Worm (Caenorhabditis elegans) whole organism, young adult: Measurements from ENCODE around the gene F29A7.8.

Experiments
- B0019.2 ChIP-seq: fragments of 200-800 bp; sonication (Bioruptor generic); conservative IDR thresholded peaks from 2 replicates; pipeline ENCODE4 v1.3.6; 2022; ENCODE audit warnings: missing genetic modification reagents, missing genetic modification characterization, missing compliant biosample characterization
- B0336.3 ChIP-seq: fragments of 200-800 bp; sonication (Bioruptor generic); IDR thresholded peaks from 2 replicates; pipeline ENCODE4 v1.3.6; 2022; ENCODE audit warnings: missing genetic modification characterization, missing compliant biosample characterization
- F10E7.11 ChIP-seq: sonication (generic microtip); optimal IDR thresholded peaks from 2 replicates; lab custom pipeline; 2017; ENCODE audit warnings: mild to moderate bottlenecking, missing genetic modification characterization, moderate library complexity, missing compliant biosample characterization
- F37B4.10 ChIP-seq: fragments of 200-800 bp; sonication (Bioruptor generic); IDR thresholded peaks from 2 replicates; pipeline ENCODE4 v1.3.6; 2022; ENCODE audit warnings: missing genetic modification characterization, missing compliant biosample characterization
- F39B2.1 ChIP-seq: fragments of 200-800 bp; sonication (Bioruptor generic); IDR thresholded peaks from 2 replicates; pipeline ENCODE4 v1.3.6; 2022; ENCODE audit warnings: missing genetic modification reagents, missing genetic modification characterization, missing compliant biosample characterization
- F55B11.4 ChIP-seq: sonication (generic microtip); optimal IDR thresholded peaks from 2 replicates; lab custom pipeline; 2016; ENCODE audit warnings: missing compliant biosample characterization, missing genetic modification characterization, borderline replicate concordance; ENCODE audit not compliant: insufficient read depth
- F57A8.1 ChIP-seq: fragments of 200-800 bp; sonication (Bioruptor generic); optimal IDR thresholded peaks from 2 replicates; lab custom pipeline; 2018; ENCODE audit warnings: mild to moderate bottlenecking, missing genetic modification characterization, moderate library complexity, missing compliant biosample characterization
- Y53F4B.3 ChIP-seq: fragments of 200-800 bp; sonication (Bioruptor generic); IDR thresholded peaks from 2 replicates; pipeline ENCODE4 v1.3.6; 2022; ENCODE audit warnings: missing genetic modification reagents, missing genetic modification characterization, missing compliant biosample characterization
- Y56A3A.18 ChIP-seq: fragments of 200-800 bp; sonication (Bioruptor generic); IDR thresholded peaks from 2 replicates; pipeline ENCODE4 v1.3.6; 2022; ENCODE audit warnings: missing genetic modification reagents, missing genetic modification characterization, missing compliant biosample characterization
- Y95B8A.8 ChIP-seq: fragments of 200-800 bp; sonication (Bioruptor generic); IDR thresholded peaks from 2 replicates; pipeline ENCODE4 v1.3.6; 2022; ENCODE audit warnings: missing genetic modification reagents, missing genetic modification characterization, missing compliant biosample characterization
- ZK185.1 ChIP-seq: sonication (generic microtip); optimal IDR thresholded peaks from 2 replicates; lab custom pipeline; 2016; ENCODE audit warnings: mild to moderate bottlenecking, missing genetic modification characterization, missing compliant biosample characterization; ENCODE audit not compliant: poor library complexity, severe bottlenecking
- ama-1 ChIP-seq, 3 experiments: fragments of 150-350 bp in 1 of 3; sonication (generic microtip) in 2 of 3; optimal IDR thresholded peaks; 2 replicates each; lab custom pipeline; 2014 to 2018; ENCODE audit warnings: missing biosample characterization in 2 of 3, missing genetic modification characterization in 2 of 3, missing genetic modification reagents in 2 of 3
- bed-1 ChIP-seq: fragments of 200-800 bp; sonication (Bioruptor generic); IDR thresholded peaks from 2 replicates; pipeline ENCODE4 v1.3.6; 2022; ENCODE audit warnings: missing genetic modification reagents, missing genetic modification characterization, missing compliant biosample characterization
- ccch-3 ChIP-seq: fragments of 200-800 bp; sonication (Bioruptor generic); optimal IDR thresholded peaks from 2 replicates; lab custom pipeline; 2018; ENCODE audit warnings: mild to moderate bottlenecking, missing genetic modification characterization, missing compliant biosample characterization
- ceh-100 ChIP-seq: fragments of 200-800 bp; sonication (Bioruptor generic); IDR thresholded peaks from 2 replicates; pipeline ENCODE4 v1.3.6; 2022; ENCODE audit warnings: missing genetic modification reagents, missing genetic modification characterization, missing compliant biosample characterization
- ceh-27 ChIP-seq: fragments of 200-800 bp; sonication (Bioruptor generic); optimal IDR thresholded peaks from 2 replicates; lab custom pipeline; 2018; ENCODE audit warnings: mild to moderate bottlenecking, missing genetic modification characterization, moderate library complexity, missing compliant biosample characterization
- ceh-40 ChIP-seq: fragments of 200-800 bp; sonication (Bioruptor generic); IDR thresholded peaks from 2 replicates; pipeline ENCODE4 v1.3.6; 2022; ENCODE audit warnings: missing genetic modification characterization, missing compliant biosample characterization
- ceh-79 ChIP-seq: sonication (generic microtip); optimal IDR thresholded peaks from 2 replicates; lab custom pipeline; 2017; ENCODE audit warnings: mild to moderate bottlenecking, missing genetic modification characterization, missing compliant biosample characterization
- die-1 ChIP-seq: sonication (generic microtip); optimal IDR thresholded peaks from 2 replicates; lab custom pipeline; 2016; ENCODE audit warnings: missing genotype, mild to moderate bottlenecking, missing genetic modification characterization, missing compliant biosample characterization
- dpl-1 ChIP-seq: fragments of 150-350 bp; optimal IDR thresholded peaks from 2 replicates; lab custom pipeline; 2014; ENCODE audit warnings: missing biosample characterization, missing genetic modification reagents, missing genetic modification characterization
- ekl-4 ChIP-seq: fragments of 200-800 bp; sonication (Bioruptor generic); IDR thresholded peaks from 2 replicates; pipeline ENCODE4 v1.3.6; 2022; ENCODE audit warnings: missing genetic modification reagents, missing genetic modification characterization, missing compliant biosample characterization
- hlh-12 ChIP-seq: sonication (generic microtip); optimal IDR thresholded peaks from 2 replicates; lab custom pipeline; 2016; ENCODE audit warnings: missing genetic modification characterization, missing compliant biosample characterization
- hmg-20 ChIP-seq: fragments of 200-800 bp; sonication (Bioruptor generic); IDR thresholded peaks from 2 replicates; pipeline ENCODE4 v1.3.6; 2022; ENCODE audit warnings: missing genetic modification reagents, missing genetic modification characterization, missing compliant biosample characterization
- lag-1 ChIP-seq: fragments of 200-800 bp; sonication (Bioruptor generic); IDR thresholded peaks from 2 replicates; pipeline ENCODE4 v1.3.6; 2022; ENCODE audit warnings: missing genetic modification reagents, missing genetic modification characterization, missing compliant biosample characterization
- let-526 ChIP-seq: fragments of 200-800 bp; sonication (Bioruptor generic); IDR thresholded peaks from 2 replicates; pipeline ENCODE4 v1.3.6; 2022; ENCODE audit warnings: missing genetic modification reagents, missing genetic modification characterization, missing compliant biosample characterization
- lin-26 ChIP-seq: fragments of 200-800 bp; sonication (Bioruptor generic); IDR thresholded peaks from 2 replicates; pipeline ENCODE4 v1.3.6; 2022; ENCODE audit warnings: missing genetic modification reagents, missing genetic modification characterization, missing compliant biosample characterization
- lin-54 ChIP-seq: fragments of 200-800 bp; sonication (Bioruptor generic); optimal IDR thresholded peaks from 2 replicates; lab custom pipeline; 2018; ENCODE audit warnings: mild to moderate bottlenecking, missing genetic modification characterization, missing compliant biosample characterization
- lsl-1 ChIP-seq: fragments of 200-800 bp; sonication (Bioruptor generic); optimal IDR thresholded peaks from 2 replicates; lab custom pipeline; 2018; ENCODE audit warnings: mild to moderate bottlenecking, missing genetic modification characterization, moderate library complexity, missing compliant biosample characterization
- madf-6 ChIP-seq: fragments of 200-800 bp; sonication (Bioruptor generic); IDR thresholded peaks from 2 replicates; pipeline ENCODE4 v1.3.6; 2022; ENCODE audit warnings: missing genetic modification reagents, missing genetic modification characterization, missing compliant biosample characterization
- mcd-1 ChIP-seq: fragments of 200-800 bp; sonication (Bioruptor generic); IDR thresholded peaks from 2 replicates; pipeline ENCODE4 v1.3.6; 2022; ENCODE audit warnings: missing genetic modification reagents, missing genetic modification characterization, missing compliant biosample characterization
- nfyb-1 ChIP-seq: fragments of 200-800 bp; sonication (Bioruptor generic); IDR thresholded peaks from 2 replicates; pipeline ENCODE4 v1.3.6; 2022; ENCODE audit warnings: missing genetic modification reagents, missing genetic modification characterization, missing compliant biosample characterization
- rcor-1 ChIP-seq: fragments of 200-800 bp; sonication (Bioruptor generic); IDR thresholded peaks from 2 replicates; pipeline ENCODE4 v1.3.6; 2022; ENCODE audit warnings: missing genetic modification reagents, missing genetic modification characterization, missing compliant biosample characterization
- rec-8 ChIP-seq, 2 experiments: sonication (generic microtip); optimal IDR thresholded peaks; 2 replicates each; lab custom pipeline; 2016; ENCODE audit warnings: mild to moderate bottlenecking in 2 of 2, missing genetic modification characterization in 2 of 2, missing genetic modification reagents in 2 of 2, missing genotype in 2 of 2, missing biosample characterization in 1 of 2, missing compliant biosample characterization in 1 of 2, moderate library complexity in 1 of 2
- rpc-1 ChIP-seq, 2 experiments: fragments of 150-350 bp in 1 of 2; sonication (generic microtip) in 1 of 2; optimal IDR thresholded peaks; 2 replicates each; lab custom pipeline; 2014 to 2018; ENCODE audit warnings: missing biosample characterization in 1 of 2, missing genetic modification characterization in 1 of 2, missing genetic modification reagents in 1 of 2, missing genotype in 1 of 2
- snpc-1.1 ChIP-seq: sonication (generic microtip); optimal IDR thresholded peaks from 2 replicates; lab custom pipeline; 2017; ENCODE audit warnings: missing genetic modification characterization, mild to moderate bottlenecking, missing compliant biosample characterization, antibody characterized with exemption, moderate library complexity, missing genotype, missing genetic modification reagents; ENCODE audit not compliant: insufficient read depth
- snpc-1.3 ChIP-seq: sonication (generic microtip); optimal IDR thresholded peaks from 2 replicates; lab custom pipeline; 2017; ENCODE audit warnings: missing genetic modification characterization, mild to moderate bottlenecking, missing compliant biosample characterization, antibody characterized with exemption, moderate library complexity, missing genotype, missing genetic modification reagents; ENCODE audit not compliant: insufficient read depth
- snpc-3.4 ChIP-seq: sonication (generic microtip); optimal IDR thresholded peaks from 2 replicates; lab custom pipeline; 2017; ENCODE audit warnings: missing genetic modification characterization, mild to moderate bottlenecking, missing compliant biosample characterization, antibody characterized with exemption, moderate library complexity, missing genotype, missing genetic modification reagents
- snpc-4 ChIP-seq, 5 experiments: fragments of 150-350 bp in 1 of 5; sonication (generic microtip) in 4 of 5; optimal IDR thresholded peaks; 2 replicates each; lab custom pipeline; 2014 to 2018; ENCODE audit warnings: missing genetic modification characterization in 5 of 5, missing biosample characterization in 3 of 5, antibody characterized with exemption in 2 of 5, mild to moderate bottlenecking in 2 of 5, missing compliant biosample characterization in 2 of 5, missing genotype in 2 of 5, moderate library complexity in 2 of 5, missing genetic modification reagents in 1 of 5
- somi-1 ChIP-seq: fragments of 200-800 bp; sonication (Bioruptor generic); optimal IDR thresholded peaks from 2 replicates; lab custom pipeline; 2018; ENCODE audit warnings: mild to moderate bottlenecking, missing genetic modification characterization, missing compliant biosample characterization
- tbp1 ChIP-seq: fragments of 200-800 bp; sonication (Bioruptor generic); optimal IDR thresholded peaks from 2 replicates; lab custom pipeline; 2018; ENCODE audit warnings: mild to moderate bottlenecking, missing genetic modification characterization, missing compliant biosample characterization
- unc-62 ChIP-seq: fragments of 150-350 bp; optimal IDR thresholded peaks from 2 replicates; lab custom pipeline; 2014; ENCODE audit warnings: missing biosample characterization, missing genetic modification reagents, missing genetic modification characterization
- xnd-1 ChIP-seq: sonication (generic microtip); optimal IDR thresholded peaks from 2 replicates; lab custom pipeline; 2016; ENCODE audit warnings: missing genotype, missing genetic modification reagents, missing genetic modification characterization, missing compliant biosample characterization
- ztf-22 ChIP-seq: fragments of 200-800 bp; sonication (Bioruptor generic); optimal IDR thresholded peaks from 2 replicates; lab custom pipeline; 2018; ENCODE audit warnings: mild to moderate bottlenecking, missing genetic modification characterization, moderate library complexity, missing compliant biosample characterization
- ztf-25 ChIP-seq: fragments of 200-800 bp; sonication (Bioruptor generic); IDR thresholded peaks from 2 replicates; pipeline ENCODE4 v1.3.6; 2022; ENCODE audit warnings: missing genetic modification reagents, missing genetic modification characterization, missing compliant biosample characterization
- ztf-3 ChIP-seq: fragments of 200-800 bp; sonication (Bioruptor generic); optimal IDR thresholded peaks from 2 replicates; lab custom pipeline; 2018; ENCODE audit warnings: mild to moderate bottlenecking, missing genetic modification characterization, missing compliant biosample characterization
- ztf-6 ChIP-seq: fragments of 200-800 bp; sonication (Bioruptor generic); IDR thresholded peaks from 2 replicates; pipeline ENCODE4 v1.3.6; 2022; ENCODE audit warnings: missing genetic modification reagents, missing genetic modification characterization, missing compliant biosample characterization

The F29A7.8 gene

ce11 chrII:2735644-2736043 is 22.2 kb downstream of the F29A7.8 start (continued):
- TF ChIP-seq snpc-3.4 (no peak), bed-1 (GFP tag; lab: Robert Waterston, UW) (no peak), F37B4.10 (no peak), snpc-4 (GFP tag; optimal IDR thresholded peaks at IDR 0.05; lab: Kevin White, UChicago) (no peak), snpc-4 (tag; optimal IDR thresholded peaks at IDR 0.05; lab: Kevin White, UChicago) (peak in 2 of 4 experiments; percentile 2 to 20), somi-1 (GFP tag; lab: Kevin White, UChicago) (no peak), mcd-1 (GFP tag; lab: Robert Waterston, UW) (peak; percentile 52; the same call in 1 of the 2 replicates), dpl-1 (GFP tag; lab: Kevin White, UChicago) (no peak), nfyb-1 (peak; percentile 68; the same call in 1 of the 2 replicates), ztf-3 (GFP tag; lab: Kevin White, UChicago) (no peak), ZK185.1 (tag; lab: Kevin White, UChicago) (no peak), die-1 (tag; lab: Kevin White, UChicago) (peak; percentile 48), xnd-1 (tag; lab: Kevin White, UChicago) (no peak), ceh-100 (no peak), F10E7.11 (tag; lab: Kevin White, UChicago) (no peak), lag-1 (GFP tag; lab: Robert Waterston, UW) (no peak), rpc-1 (optimal IDR thresholded peaks at IDR 0.05; lab: Kevin White, UChicago) (peak; percentile 50), rpc-1 (tag; optimal IDR thresholded peaks at IDR 0.05; lab: Kevin White, UChicago) (peak; percentile 75), hlh-12 (tag; lab: Kevin White, UChicago) (no peak), ccch-3 (GFP tag; lab: Kevin White, UChicago) (no peak), ceh-40 (GFP tag; lab: Robert Waterston, UW) (0 out of 2 replicates have a peak, but pooled peaks have one; percentile 42), snpc-1.3 (tag; lab: Kevin White, UChicago) (no peak), snpc-1.1 (tag; lab: Kevin White, UChicago) (no peak), ceh-27 (GFP tag; lab: Kevin White, UChicago) (no peak), lin-54 (GFP tag; lab: Kevin White, UChicago) (peak; percentile 13), F39B2.1 (GFP tag; lab: Robert Waterston, UW) (no peak), Y95B8A.8 (GFP tag; lab: Robert Waterston, UW) (no peak), ztf-6 (GFP tag; lab: Robert Waterston, UW) (no peak), lin-26 (GFP tag; lab: Robert Waterston, UW) (peak; percentile 76), B0336.3 (no peak), Y56A3A.18 (GFP tag; lab: Robert Waterston, UW) (peak; percentile 39; the same call in 1 of the 2 replicates), hmg-20 (GFP tag; lab: Robert Waterston, UW) (peak; percentile 46; the same call in 1 of the 2 replicates), madf-6 (GFP tag; lab: Robert Waterston, UW) (peak; percentile 53; the same call in 1 of the 2 replicates), ceh-79 (tag; lab: Kevin White, UChicago) (no peak), ama-1 (optimal IDR thresholded peaks at IDR 0.05; lab: Kevin White, UChicago) (no peak), ama-1 (GFP tag; optimal IDR thresholded peaks at IDR 0.05; lab: Kevin White, UChicago) (no peak), ztf-22 (GFP tag; lab: Kevin White, UChicago) (no peak), F55B11.4 (no peak), unc-62 (GFP tag; lab: Kevin White, UChicago) (no peak), ztf-25 (peak; percentile 62; the same call in 1 of the 2 replicates), Y53F4B.3 (no peak), rcor-1 (GFP tag; lab: Robert Waterston, UW) (no peak), lsl-1 (GFP tag; lab: Kevin White, UChicago) (peak; percentile 5), F57A8.1 (GFP tag; lab: Kevin White, UChicago) (no peak), tbp1 (GFP tag; lab: Kevin White, UChicago) (peak; percentile 86), rec-8 (tag; optimal IDR thresholded peaks at IDR 0.05; lab: Kevin White, UChicago) (no peak), let-526 (GFP tag; lab: Robert Waterston, UW) (no peak), B0019.2 (GFP tag; lab: Robert Waterston, UW) (no peak), ekl-4 (GFP tag; lab: Robert Waterston, UW) (no peak)
